Fruit fly (Drosophila melanogaster) whole organism, embryonic: ENCODE measurements around the gene cni.

Source experiments
- Abd-B ChIP-seq: fragments of 200-800 bp; sonication (Bioruptor generic); optimal IDR thresholded peaks from 2 replicates; lab custom pipeline; 2018; ENCODE audit warnings: missing biosample characterization, mild to moderate bottlenecking, missing genetic modification characterization, moderate library complexity
- Blimp-1 ChIP-seq: fragments of 200-800 bp; sonication (Bioruptor generic); optimal IDR thresholded peaks from 3 replicates; lab custom pipeline; 2018; ENCODE audit warnings: missing biosample characterization, missing genetic modification characterization, mild to moderate bottlenecking, moderate library complexity, missing genetic modification reagents
- C15 ChIP-seq: fragments of 200-800 bp; sonication (Bioruptor generic); IDR thresholded peaks from 3 replicates; pipeline ENCODE4 v1.3.6; 2022; ENCODE audit warnings: missing biosample characterization, missing genetic modification characterization
- CG10209 ChIP-seq: fragments of 200-800 bp; sonication (Bioruptor generic); optimal IDR thresholded peaks from 3 replicates; lab custom pipeline; 2017; ENCODE audit warnings: missing biosample characterization, mild to moderate bottlenecking, missing genetic modification characterization, missing genetic modification reagents
- CG10274 ChIP-seq: fragments of 200-800 bp; sonication (Bioruptor generic); optimal IDR thresholded peaks from 3 replicates; lab custom pipeline; 2017; ENCODE audit warnings: missing biosample characterization, mild to moderate bottlenecking, missing genetic modification characterization
- CG11247 ChIP-seq: fragments of 200-800 bp; sonication (Bioruptor generic); IDR thresholded peaks from 2 replicates; pipeline ENCODE4 v1.3.6; 2022; ENCODE audit warnings: missing biosample characterization, missing genetic modification characterization
- CG12155 ChIP-seq: fragments of 200-800 bp; sonication (Bioruptor generic); optimal IDR thresholded peaks from 3 replicates; lab custom pipeline; 2016; ENCODE audit warnings: missing biosample characterization, missing genetic modification characterization
- CG13123 ChIP-seq: fragments of 200-800 bp; sonication (Bioruptor generic); optimal IDR thresholded peaks from 2 replicates; lab custom pipeline; 2016; ENCODE audit warnings: missing biosample characterization, missing genetic modification characterization
- CG13424 ChIP-seq: fragments of 200-800 bp; sonication (Bioruptor generic); optimal IDR thresholded peaks from 2 replicates; lab custom pipeline; 2019; ENCODE audit warnings: missing biosample characterization, mild to moderate bottlenecking, missing genetic modification characterization, moderate library complexity
- CG14441 ChIP-seq: fragments of 200-800 bp; sonication (Bioruptor generic); IDR thresholded peaks from 2 replicates; pipeline ENCODE4 v1.3.6; 2022; ENCODE audit warnings: missing biosample characterization, missing genetic modification characterization
- CG14667 ChIP-seq: fragments of 200-800 bp; sonication (Bioruptor generic); IDR thresholded peaks from 2 replicates; pipeline ENCODE4 v1.3.6; 2022; ENCODE audit warnings: missing biosample characterization, missing genetic modification characterization
- CG15269 ChIP-seq: fragments of 200-800 bp; sonication (Bioruptor generic); optimal IDR thresholded peaks from 2 replicates; lab custom pipeline; 2018; ENCODE audit warnings: missing biosample characterization, mild to moderate bottlenecking, missing genetic modification characterization, moderate library complexity
- CG18262 ChIP-seq: fragments of 200-800 bp; optimal IDR thresholded peaks from 3 replicates; lab custom pipeline; 2019; ENCODE audit warnings: missing biosample characterization, mild to moderate bottlenecking, missing genetic modification characterization, moderate library complexity
- CG18599 ChIP-seq: fragments of 200-800 bp; sonication (Bioruptor generic); optimal IDR thresholded peaks from 3 replicates; lab custom pipeline; 2017; ENCODE audit warnings: missing biosample characterization, missing genetic modification characterization, mild to moderate bottlenecking, moderate library complexity, missing genetic modification reagents
- CG32767 ChIP-seq: fragments of 200-800 bp; sonication (Bioruptor generic); IDR thresholded peaks from 2 replicates; pipeline ENCODE4 v1.3.6; 2022; ENCODE audit warnings: missing biosample characterization, missing genetic modification characterization
- CG33557 ChIP-seq: fragments of 200-800 bp; sonication (Bioruptor generic); optimal IDR thresholded peaks from 2 replicates; lab custom pipeline; 2019; ENCODE audit warnings: missing biosample characterization, mild to moderate bottlenecking, missing genetic modification characterization, moderate library complexity
- CG3726 ChIP-seq: fragments of 200-800 bp; sonication (Bioruptor generic); IDR thresholded peaks from 3 replicates; pipeline ENCODE4, ENCODE4 v1.3.6; 2022; ENCODE audit warnings: missing biosample characterization, missing genetic modification characterization
- CG6272 ChIP-seq: fragments of 200-800 bp; sonication (Bioruptor generic); IDR thresholded peaks from 2 replicates; pipeline ENCODE4 v1.3.6; 2022; ENCODE audit warnings: missing biosample characterization, missing genetic modification characterization
- CG6854 ChIP-seq: fragments of 200-800 bp; sonication (Bioruptor generic); optimal IDR thresholded peaks from 3 replicates; lab custom pipeline; 2017; ENCODE audit warnings: missing biosample characterization, mild to moderate bottlenecking, missing genetic modification characterization
- CG7271 ChIP-seq: fragments of 200-800 bp; sonication (Bioruptor generic); optimal IDR thresholded peaks from 2 replicates; lab custom pipeline; 2018; ENCODE audit warnings: missing biosample characterization, mild to moderate bottlenecking, missing genetic modification characterization, moderate library complexity
- CG7357 ChIP-seq: fragments of 200-800 bp; sonication (Bioruptor generic); IDR thresholded peaks from 3 replicates; pipeline ENCODE4 v1.3.6; 2022; ENCODE audit warnings: missing biosample characterization, missing genetic modification characterization
- CG8765 ChIP-seq: fragments of 200-800 bp; sonication (Bioruptor generic); IDR thresholded peaks from 2 replicates; pipeline ENCODE4 v1.3.6; 2022; ENCODE audit warnings: missing biosample characterization, missing genetic modification characterization
- CG9876 ChIP-seq: fragments of 200-800 bp; sonication (Bioruptor generic); optimal IDR thresholded peaks from 2 replicates; lab custom pipeline; 2016; ENCODE audit warnings: missing biosample characterization, missing genetic modification characterization
- Dfd ChIP-seq, 2 experiments: fragments of >200 bp; optimal IDR thresholded peaks; 2 replicates each; lab custom pipeline; 2017; ENCODE audit warnings: missing biosample characterization in 2 of 2, missing genetic modification characterization in 2 of 2
- Fer2 ChIP-seq: fragments of 200-800 bp; sonication (Bioruptor generic); optimal IDR thresholded peaks from 2 replicates; lab custom pipeline; 2018; ENCODE audit warnings: missing biosample characterization, mild to moderate bottlenecking, missing genetic modification characterization, moderate library complexity
- HLHmδ ChIP-seq: fragments of 200-800 bp; sonication (Bioruptor generic); optimal IDR thresholded peaks from 2 replicates; lab custom pipeline; 2018; ENCODE audit warnings: missing biosample characterization, mild to moderate bottlenecking, missing genetic modification characterization, moderate library complexity
- Hmx ChIP-seq: fragments of 200-800 bp; sonication (Bioruptor generic); optimal IDR thresholded peaks from 2 replicates; lab custom pipeline; 2016; ENCODE audit warnings: missing biosample characterization, missing genetic modification characterization
- Jarid2 ChIP-seq: fragments of 200-800 bp; sonication (Bioruptor generic); optimal IDR thresholded peaks from 3 replicates; lab custom pipeline; 2017; ENCODE audit warnings: mild to moderate bottlenecking, missing biosample characterization, missing genetic modification reagents, missing genetic modification characterization
- Kr ChIP-seq: fragments of 200-800 bp; sonication (Bioruptor generic); optimal IDR thresholded peaks from 2 replicates; lab custom pipeline; 2017; ENCODE audit warnings: missing biosample characterization, mild to moderate bottlenecking, missing genetic modification characterization
- PHDP ChIP-seq: fragments of 200-800 bp; sonication (Bioruptor generic); optimal IDR thresholded peaks from 3 replicates; lab custom pipeline; 2018; ENCODE audit warnings: missing biosample characterization, mild to moderate bottlenecking, missing genetic modification characterization, moderate library complexity
- Rx ChIP-seq: fragments of 200-800 bp; sonication (Bioruptor generic); IDR thresholded peaks from 2 replicates; pipeline ENCODE4 v1.3.6; 2022; ENCODE audit warnings: missing biosample characterization, missing genetic modification characterization
- Spps ChIP-seq: fragments of 200-800 bp; sonication (Bioruptor generic); optimal IDR thresholded peaks from 2 replicates; lab custom pipeline; 2018; ENCODE audit warnings: missing biosample characterization, mild to moderate bottlenecking, missing genetic modification characterization
- Sry-β ChIP-seq: fragments of 200-800 bp; sonication (Bioruptor generic); optimal IDR thresholded peaks from 2 replicates; lab custom pipeline; 2018; ENCODE audit warnings: missing biosample characterization, mild to moderate bottlenecking, missing genetic modification characterization, moderate library complexity
- Sry-δ ChIP-seq: fragments of 200-800 bp; sonication (Bioruptor generic); optimal IDR thresholded peaks from 2 replicates; lab custom pipeline; 2016; ENCODE audit warnings: missing biosample characterization, missing genetic modification characterization
- Taf1 ChIP-seq: fragments of 200-800 bp; sonication (Bioruptor generic); IDR thresholded peaks from 2 replicates; pipeline ENCODE4 v1.3.6; 2022; ENCODE audit warnings: missing biosample characterization, missing genetic modification characterization
- Tbp ChIP-seq: fragments of >200 bp; optimal IDR thresholded peaks from 2 replicates; lab custom pipeline; 2018; ENCODE audit warnings: missing biosample characterization, missing genetic modification characterization
- Trl ChIP-seq, 3 experiments: fragments of >200 bp in 2 of 3; fragments of 200-800 bp in 1 of 3; sonication (Bioruptor generic) in 1 of 3; optimal IDR thresholded peaks; 2 replicates in 1 of 3; 3 replicates in 2 of 3; lab custom pipeline; 2016 to 2017; ENCODE audit warnings: missing biosample characterization in 1 of 3, missing genetic modification characterization in 1 of 3
- dmrt99B ChIP-seq: fragments of 200-800 bp; sonication (Bioruptor generic); optimal IDR thresholded peaks from 2 replicates; lab custom pipeline; 2018; ENCODE audit warnings: missing biosample characterization, mild to moderate bottlenecking, missing genetic modification characterization, moderate library complexity
- fd3F ChIP-seq: fragments of 200-800 bp; sonication (Bioruptor generic); optimal IDR thresholded peaks from 2 replicates; lab custom pipeline; 2018; ENCODE audit warnings: missing biosample characterization, mild to moderate bottlenecking, missing genetic modification characterization, moderate library complexity
- mirr ChIP-seq: fragments of 200-800 bp; sonication (Bioruptor generic); optimal IDR thresholded peaks from 3 replicates; lab custom pipeline; 2018; ENCODE audit warnings: missing biosample characterization, mild to moderate bottlenecking, missing genetic modification characterization
- pho ChIP-seq: fragments of 200-800 bp; sonication (Bioruptor generic); optimal IDR thresholded peaks from 2 replicates; lab custom pipeline; 2016; ENCODE audit warnings: missing biosample characterization, missing genetic modification characterization
- pzg ChIP-seq: fragments of 200-800 bp; sonication (Bioruptor generic); optimal IDR thresholded peaks from 3 replicates; lab custom pipeline; 2018; ENCODE audit warnings: missing biosample characterization, mild to moderate bottlenecking, missing genetic modification characterization, moderate library complexity
- repo ChIP-seq: fragments of 200-800 bp; sonication (Bioruptor generic); optimal IDR thresholded peaks from 2 replicates; lab custom pipeline; 2016; ENCODE audit warnings: missing biosample characterization, missing genetic modification characterization
- tap ChIP-seq: fragments of 200-800 bp; optimal IDR thresholded peaks from 3 replicates; lab custom pipeline; 2019; ENCODE audit warnings: missing biosample characterization, mild to moderate bottlenecking, missing genetic modification characterization, moderate library complexity
- tll ChIP-seq, 2 experiments: fragments of 200-800 bp in 1 of 2; fragments of >200 bp in 1 of 2; sonication (Bioruptor generic) in 1 of 2; optimal IDR thresholded peaks; 2 replicates each; lab custom pipeline; 2017 to 2019; ENCODE audit warnings: missing biosample characterization in 2 of 2, missing genetic modification characterization in 2 of 2, mild to moderate bottlenecking in 1 of 2, moderate library complexity in 1 of 2
- trem ChIP-seq: fragments of 200-800 bp; optimal IDR thresholded peaks from 3 replicates; lab custom pipeline; 2019; ENCODE audit warnings: missing biosample characterization, mild to moderate bottlenecking, missing genetic modification characterization, moderate library complexity
- tup ChIP-seq: fragments of 200-800 bp; sonication (Bioruptor generic); optimal IDR thresholded peaks from 2 replicates; lab custom pipeline; 2016; ENCODE audit warnings: missing biosample characterization, mild to moderate bottlenecking, missing genetic modification characterization, moderate library complexity
- vfl ChIP-seq: fragments of 200-800 bp; sonication (Bioruptor generic); optimal IDR thresholded peaks from 2 replicates; lab custom pipeline; 2016; ENCODE audit warnings: missing biosample characterization, missing genetic modification characterization

The cni gene

dm6 chr2L:16352585-16353580 is 42.4 kb upstream of the cni start, which contains the start of the genes Hyls1, chif and CG4455 (continued):
- TF ChIP-seq CG7271, result no peak
- no peak for TF ChIP-seq fd3F (GFP tag; lab: Kevin White, UChicago)
- TF ChIP-seq HLHmδ (GFP tag; lab: Kevin White, UChicago), result no peak
- peak; percentile 56 for TF ChIP-seq CG12155 (GFP tag; lab: Kevin White, UChicago)
- peak; percentile 16 for TF ChIP-seq Jarid2
- peak; percentile 34 for TF ChIP-seq CG18599 (GFP tag; lab: Kevin White, UChicago)
- TF ChIP-seq pho (GFP tag; lab: Kevin White, UChicago), result no peak
- no peak for TF ChIP-seq C15 (GFP tag; lab: Robert Waterston, UW)
- TF ChIP-seq CG10274, result no peak
- no peak for TF ChIP-seq Spps (tag; lab: Kevin White, UChicago)
- TF ChIP-seq CG14441, result no peak
- TF ChIP-seq CG6272 (GFP tag; lab: Robert Waterston, UW), result no peak
- TF ChIP-seq dmrt99B (tag; lab: Kevin White, UChicago), result peak; percentile 17
- peak; percentile 34 for TF ChIP-seq Sry-β (GFP tag; lab: Kevin White, UChicago)
- no peak for TF ChIP-seq Rx (GFP tag; lab: Robert Waterston, UW)
- TF ChIP-seq CG11247 (GFP tag; lab: Robert Waterston, UW), result no peak
- no peak for TF ChIP-seq repo (GFP tag; lab: Kevin White, UChicago)
- no peak for TF ChIP-seq CG6854 (GFP tag; lab: Kevin White, UChicago)
- no peak for TF ChIP-seq CG8765 (GFP tag; lab: Robert Waterston, UW)
- TF ChIP-seq CG33557 (GFP tag; lab: Kevin White, UChicago), result peak; percentile 27
- no peak for TF ChIP-seq Tbp
- peak; percentile 83 for TF ChIP-seq Sry-δ (GFP tag; lab: Kevin White, UChicago)
- TF ChIP-seq Dfd (GFP tag; optimal IDR thresholded peaks at IDR 0.05; lab: Kevin White, UChicago), result no peak
- TF ChIP-seq CG18262 (tag; lab: Kevin White, UChicago), result peak; percentile 51
- TF ChIP-seq CG13424, result peak; percentile 65
- peak; percentile 54 for TF ChIP-seq CG15269 (tag; lab: Kevin White, UChicago)
- no peak for TF ChIP-seq CG14667 (GFP tag; lab: Robert Waterston, UW)
- TF ChIP-seq Kr (GFP tag; lab: Kevin White, UChicago), result peak; percentile 30
- peak; percentile 18 for TF ChIP-seq CG10209 (GFP tag; lab: Kevin White, UChicago)
- no peak for TF ChIP-seq CG9876 (GFP tag; lab: Kevin White, UChicago)
- no peak for TF ChIP-seq Hmx (GFP tag; lab: Kevin White, UChicago)
- peak; percentile 64 for TF ChIP-seq Abd-B (GFP tag; lab: Kevin White, UChicago)
- peak; percentile 6 for TF ChIP-seq Fer2 (tag; lab: Kevin White, UChicago)
- TF ChIP-seq Blimp-1, result peak; percentile 17
- TF ChIP-seq tap (tag; lab: Kevin White, UChicago), result peak; percentile 11
- TF ChIP-seq Trl (optimal IDR thresholded peaks at IDR 0.05; lab: Kevin White, UChicago), result no peak
- no peak for TF ChIP-seq Trl (GFP tag; optimal IDR thresholded peaks at IDR 0.05; lab: Kevin White, UChicago)
- TF ChIP-seq PHDP (tag; lab: Kevin White, UChicago), result no peak
- no peak for TF ChIP-seq tup (GFP tag; lab: Kevin White, UChicago)
- TF ChIP-seq tll (GFP tag; optimal IDR thresholded peaks at IDR 0.05; lab: Kevin White, UChicago), result peak in 1 of 2 experiments; percentile 9
- TF ChIP-seq CG3726, result no peak
- peak; percentile 51 for TF ChIP-seq pzg (GFP tag; lab: Kevin White, UChicago)
- no peak for TF ChIP-seq CG13123 (GFP tag; lab: Kevin White, UChicago)
- TF ChIP-seq vfl, result no peak
- no peak for TF ChIP-seq CG32767 (GFP tag; lab: Robert Waterston, UW)
- TF ChIP-seq Taf1 (GFP tag; lab: Robert Waterston, UW), result no peak
- TF ChIP-seq CG7357 (GFP tag; lab: Robert Waterston, UW), result no peak
- TF ChIP-seq trem (tag; lab: Kevin White, UChicago), result peak; percentile 81
- no peak for TF ChIP-seq mirr (GFP tag; lab: Kevin White, UChicago)
